Fruit fly (Drosophila melanogaster): ENCODE data around the gene sstn.

DNA sequence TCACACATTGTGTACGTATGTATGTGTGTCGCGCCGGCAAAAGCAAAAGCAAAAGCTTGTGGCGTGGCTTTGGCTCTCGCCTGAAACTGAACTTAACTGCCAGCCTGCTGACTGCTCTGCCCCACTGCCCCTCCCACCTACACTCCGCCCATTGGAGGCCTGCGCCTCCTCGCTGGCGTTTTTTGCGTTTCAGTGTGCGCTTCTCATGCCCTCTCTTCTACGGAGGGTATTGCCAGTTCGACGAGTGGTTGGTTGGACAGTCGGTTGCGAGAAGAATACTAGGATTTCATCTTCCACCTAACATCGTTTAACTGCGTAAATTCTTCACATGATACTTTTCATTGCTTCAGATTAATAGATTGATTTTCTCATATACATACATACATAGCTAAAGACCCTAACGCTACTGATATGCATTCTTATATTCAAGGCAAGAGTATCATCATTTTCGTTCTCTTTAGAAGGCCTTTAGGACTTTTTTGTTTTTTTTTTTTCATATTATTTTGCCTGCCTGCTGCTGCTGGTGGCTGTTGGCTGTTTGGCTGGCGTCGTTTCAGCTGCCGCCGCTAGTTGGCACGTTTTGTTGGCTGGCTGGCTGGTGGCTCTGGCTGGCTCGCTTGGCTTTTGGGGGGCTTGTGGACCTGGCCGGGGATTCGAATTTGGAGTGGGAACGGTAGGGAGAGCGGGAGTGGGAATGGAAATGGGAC is 10.5 kb upstream of the sstn start:
- TF ChIP-seq cato (GFP tag; optimal IDR thresholded peaks at IDR 0.05; ENCODE audit: borderline replicate concordance): peak; percentile 0
- TF ChIP-seq CG3847 (GFP tag; IDR thresholded peaks at IDR 0.05): peak; percentile 62
- no peak for TF ChIP-seq CTCF (GFP tag; optimal IDR thresholded peaks at IDR 0.05)
- TF ChIP-seq CG12744 (GFP tag; optimal IDR thresholded peaks at IDR 0.05): no peak
